Worm (Caenorhabditis elegans) whole organism, L4 larva: ENCODE data around the gene F55C9.5.

Source experiments
- aly-2 ChIP-seq: sonication (generic microtip); optimal IDR thresholded peaks from 2 replicates; lab custom pipeline; 2018; ENCODE audit warnings: missing biosample characterization, missing genetic modification characterization
- ama-1 ChIP-seq: fragments of 150-350 bp; optimal IDR thresholded peaks from 2 replicates; lab custom pipeline; 2014; ENCODE audit warnings: inconsistent platforms, mixed read lengths
- ceh-82 ChIP-seq: sonication (generic microtip); optimal IDR thresholded peaks from 2 replicates; lab custom pipeline; 2017; ENCODE audit warnings: missing biosample characterization, missing genetic modification characterization
- pha-4 ChIP-seq, 2 experiments: fragments of 150-350 bp in 1 of 2; fragments of 200-800 bp in 1 of 2; sonication (Bioruptor generic) in 1 of 2; IDR thresholded peaks in 1 of 2; optimal IDR thresholded peaks in 1 of 2; 2 replicates each; pipeline versions ENCODE4 v1.3.6 to Lab custom; 2014 to 2022; ENCODE audit warnings: missing genetic modification characterization in 2 of 2, missing genetic modification reagents in 2 of 2, missing biosample characterization in 1 of 2, missing compliant biosample characterization in 1 of 2
- php-3 ChIP-seq: fragments of 200-800 bp; sonication (Bioruptor generic); IDR thresholded peaks from 2 replicates; pipeline ENCODE4 v1.3.6; 2022; ENCODE audit warnings: missing genetic modification reagents, missing genetic modification characterization, missing compliant biosample characterization
- snpc-4 ChIP-seq: fragments of 150-350 bp; optimal IDR thresholded peaks from 2 replicates; lab custom pipeline; 2014; ENCODE audit warnings: missing biosample characterization, missing genetic modification characterization
- unc-39 ChIP-seq: sonication (generic microtip); optimal IDR thresholded peaks from 2 replicates; lab custom pipeline; 2017; ENCODE audit warnings: missing biosample characterization, missing genetic modification characterization
- zag-1 ChIP-seq: fragments of 150-350 bp; optimal IDR thresholded peaks from 2 replicates; lab custom pipeline; 2014; ENCODE audit warnings: missing biosample characterization, missing genetic modification characterization
- zip-11 ChIP-seq: fragments of 200-800 bp; sonication (Bioruptor generic); IDR thresholded peaks from 2 replicates; pipeline ENCODE4 v1.3.6; 2022; ENCODE audit warnings: missing genetic modification characterization, missing compliant biosample characterization

DNA sequence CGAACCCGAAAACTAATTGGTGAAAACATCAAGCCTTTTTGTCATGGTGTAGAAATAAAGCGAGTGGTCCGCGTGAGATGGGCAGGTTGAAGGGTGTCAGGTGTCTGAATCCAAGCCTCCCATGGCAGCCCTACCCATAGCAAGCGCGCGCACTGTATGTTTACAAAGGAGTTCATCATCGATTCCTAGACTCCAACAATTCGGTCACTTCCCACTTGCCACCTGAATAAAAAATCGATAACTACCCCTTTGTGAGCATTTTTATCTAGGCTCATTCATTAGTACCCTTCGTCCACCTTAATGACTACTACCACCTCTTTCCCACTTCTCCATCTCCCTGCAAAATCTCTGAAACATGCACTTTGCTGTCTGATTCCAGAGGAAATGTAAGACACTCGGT lies 20.1 kb upstream of the F55C9.5 start, which contains the start of gene fbxb-64:
- no peak for TF ChIP-seq zag-1
- TF ChIP-seq zip-11 = no peak
- TF ChIP-seq unc-39 (tag; lab: Kevin White, UChicago) = no peak
- TF ChIP-seq aly-2 (tag; lab: Kevin White, UChicago) = no peak
- TF ChIP-seq pha-4 (GFP tag; IDR thresholded peaks at IDR 0.05; lab: Robert Waterston, UW) = no peak
- TF ChIP-seq pha-4 (tag; optimal IDR thresholded peaks at IDR 0.05; lab: Kevin White, UChicago) = no peak
- TF ChIP-seq php-3 = no peak
- TF ChIP-seq ceh-82 (tag; lab: Kevin White, UChicago) = no peak
- no peak for TF ChIP-seq snpc-4 (tag; lab: Kevin White, UChicago)
- no peak for TF ChIP-seq ama-1 (lab: Kevin White, UChicago)
